Fruit fly (Drosophila melanogaster) whole organism, wandering third instar larva: ENCODE measurements around the gene Agpat2.

Source experiments
- CrebA ChIP-seq: fragments of 200-800 bp; sonication (Bioruptor generic); optimal IDR thresholded peaks from 2 replicates; lab custom pipeline; 2016; ENCODE audit warnings: missing biosample characterization, mild to moderate bottlenecking, missing genetic modification characterization, borderline replicate concordance
- HLH106 ChIP-seq: fragments of 200-800 bp; optimal IDR thresholded peaks from 3 replicates; lab custom pipeline; 2019; ENCODE audit warnings: missing biosample characterization, mild to moderate bottlenecking, missing genetic modification characterization, moderate library complexity
- Hnf4 ChIP-seq: fragments of 200-800 bp; sonication (Bioruptor generic); optimal IDR thresholded peaks from 2 replicates; lab custom pipeline; 2016; ENCODE audit warnings: missing biosample characterization, mild to moderate bottlenecking, missing genetic modification characterization
- Myc ChIP-seq: fragments of >200 bp; optimal IDR thresholded peaks from 2 replicates; lab custom pipeline; 2017
- Sp1 ChIP-seq: fragments of 200-800 bp; sonication (Bioruptor generic); optimal IDR thresholded peaks from 3 replicates; lab custom pipeline; 2019; ENCODE audit warnings: missing biosample characterization, mild to moderate bottlenecking, missing genetic modification characterization, moderate library complexity
- sage ChIP-seq: fragments of 200-800 bp; sonication (Bioruptor generic); optimal IDR thresholded peaks from 2 replicates; lab custom pipeline; 2016; ENCODE audit warnings: missing biosample characterization, mild to moderate bottlenecking, missing genetic modification characterization
- usp ChIP-seq: fragments of >200 bp; optimal IDR thresholded peaks from 2 replicates; lab custom pipeline; 2017; ENCODE audit warnings: missing biosample characterization, missing genetic modification characterization

DNA sequence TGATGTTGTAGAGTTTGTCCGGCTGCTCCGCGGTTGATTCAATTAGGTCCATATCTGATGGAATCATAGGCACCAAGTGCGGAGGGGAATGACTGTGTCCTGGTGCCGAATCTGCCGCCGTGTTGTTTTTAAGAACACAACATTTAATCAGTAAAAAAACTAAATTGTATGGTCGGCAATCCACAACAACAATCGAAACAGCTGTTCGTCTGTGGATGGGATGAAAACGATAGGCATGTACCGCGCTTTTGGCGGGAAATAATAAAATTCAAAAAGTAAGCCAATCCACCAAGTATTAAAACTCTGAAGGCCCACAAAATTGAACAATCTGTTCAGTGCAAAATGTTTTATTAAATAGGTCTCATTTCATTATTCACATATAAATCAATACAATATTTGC, 14.4 kb downstream of the Agpat2 start, which contains the start of gene Aasdh:
- TF ChIP-seq usp (GFP tag; lab: Kevin White, UChicago), result no peak
- TF ChIP-seq CrebA (GFP tag; lab: Kevin White, UChicago), result no peak
- no peak for TF ChIP-seq HLH106 (tag; lab: Kevin White, UChicago)
- TF ChIP-seq Sp1 (GFP tag; lab: Kevin White, UChicago), result no peak
- TF ChIP-seq Hnf4 (GFP tag; lab: Kevin White, UChicago), result no peak
- no peak for TF ChIP-seq Myc
- no peak for TF ChIP-seq sage (GFP tag; lab: Kevin White, UChicago)
